Worm (Caenorhabditis elegans): ENCODE results near the gene W03F9.11.
A peak's percentile ranks its signal among the peaks of the same experiment; 100 is the strongest.

W03F9.11 gene

ce11 chrV:166687-167086 lies 25.5 kb upstream of the W03F9.11 start, which contains the start of gene Y108G3AL.2:
Gene Y108G3AL.2 (plus strand): TSS chrV:166987.
- TF ChIP-seq flt-1 (GFP tag; IDR thresholded peaks at IDR 0.05) = no peak
- peak; percentile 14 for TF ChIP-seq ceh-36 (tag; optimal IDR thresholded peaks at IDR 0.05)
- no peak for TF ChIP-seq scrt-1 (GFP tag; IDR thresholded peaks at IDR 0.05)
- TF ChIP-seq sea-1 (GFP tag; conservative IDR thresholded peaks at IDR 0.05) = no peak
- no peak for TF ChIP-seq B0310.2 (tag; optimal IDR thresholded peaks at IDR 0.05)
- TF ChIP-seq F13C5.2 (tag; optimal IDR thresholded peaks at IDR 0.05) = no peak
- no peak for TF ChIP-seq ama-1 (optimal IDR thresholded peaks at IDR 0.05)

ce11 chrV:156044-156869 lies 15.1 kb upstream of the W03F9.11 start, which contains the start of gene ttb-1:
Gene ttb-1 (plus strand): TSS chrV:156819.
- TF ChIP-seq pes-1 (GFP tag; IDR thresholded peaks at IDR 0.05) (peak; percentile 68), aly-1 (tag; optimal IDR thresholded peaks at IDR 0.05) (no peak), scrt-1 (GFP tag; IDR thresholded peaks at IDR 0.05) (no peak), ceh-36 (tag; optimal IDR thresholded peaks at IDR 0.05) (no peak), hmg-4 (GFP tag; optimal IDR thresholded peaks at IDR 0.05) (no peak), ama-1 (optimal IDR thresholded peaks at IDR 0.05) (no peak), tbx-37 (GFP tag; conservative IDR thresholded peaks at IDR 0.05) (peak; percentile 53), hnd-1 (tag; optimal IDR thresholded peaks at IDR 0.05) (no peak), sea-1 (GFP tag; conservative IDR thresholded peaks at IDR 0.05) (0 out of 2 replicates have a peak, but pooled peaks have one; percentile 19), B0310.2 (tag; optimal IDR thresholded peaks at IDR 0.05) (no peak)

- no peak for TF ChIP-seq hnd-1 (tag; optimal IDR thresholded peaks at IDR 0.05)
- TF ChIP-seq hmbx-1 (tag; optimal IDR thresholded peaks at IDR 0.05) = no peak
- peak; percentile 45 for TF ChIP-seq aly-1 (tag; optimal IDR thresholded peaks at IDR 0.05)
- peak; percentile 30; the same call in 1 of the 2 replicates for TF ChIP-seq pes-1 (GFP tag; IDR thresholded peaks at IDR 0.05)
- TF ChIP-seq tbx-11 (GFP tag; IDR thresholded peaks at IDR 0.05) = peak; percentile 41; the same call in 1 of the 2 replicates
- TF ChIP-seq hmg-4 (GFP tag; optimal IDR thresholded peaks at IDR 0.05) = peak; percentile 80
- no peak for TF ChIP-seq ama-1 (optimal IDR thresholded peaks at IDR 0.05)
- TF ChIP-seq scrt-1 (GFP tag; IDR thresholded peaks at IDR 0.05) = peak; percentile 61; the same call in 1 of the 2 replicates
These were observed 14.1 kb upstream of the W03F9.11 start for ce11 chrV:155215-155614.

ce11 chrV:153867-154266 lies 12.7 kb upstream of the W03F9.11 start:
- TF ChIP-seq aly-1 (tag; optimal IDR thresholded peaks at IDR 0.05) = peak; percentile 22
- TF ChIP-seq ets-7 (tag; optimal IDR thresholded peaks at IDR 0.05) = no peak
- no peak for TF ChIP-seq F13C5.2 (tag; optimal IDR thresholded peaks at IDR 0.05)
- TF ChIP-seq flt-1 (GFP tag; IDR thresholded peaks at IDR 0.05) = no peak
- TF ChIP-seq tbx-11 (GFP tag; IDR thresholded peaks at IDR 0.05) = no peak
- TF ChIP-seq scrt-1 (GFP tag; IDR thresholded peaks at IDR 0.05) = no peak
- TF ChIP-seq hmg-4 (GFP tag; optimal IDR thresholded peaks at IDR 0.05) = peak; percentile 65

ce11 chrV:152156-152555 lies 11.0 kb upstream of the W03F9.11 start:
- TF ChIP-seq ama-1 (optimal IDR thresholded peaks at IDR 0.05) (no peak), flt-1 (GFP tag; IDR thresholded peaks at IDR 0.05) (no peak), tra-4 (tag; optimal IDR thresholded peaks at IDR 0.05) (no peak), scrt-1 (GFP tag; IDR thresholded peaks at IDR 0.05) (no peak), ceh-36 (tag; optimal IDR thresholded peaks at IDR 0.05) (no peak), tbx-37 (GFP tag; conservative IDR thresholded peaks at IDR 0.05) (no peak), F13C5.2 (tag; optimal IDR thresholded peaks at IDR 0.05) (peak; percentile 14), aly-1 (tag; optimal IDR thresholded peaks at IDR 0.05) (no peak), sea-1 (GFP tag; conservative IDR thresholded peaks at IDR 0.05) (no peak), tbx-11 (GFP tag; IDR thresholded peaks at IDR 0.05) (no peak), ceh-13 (GFP tag; optimal IDR thresholded peaks at IDR 0.05) (no peak), hmbx-1 (tag; optimal IDR thresholded peaks at IDR 0.05) (no peak), ets-7 (tag; optimal IDR thresholded peaks at IDR 0.05) (no peak), hmg-4 (GFP tag; optimal IDR thresholded peaks at IDR 0.05) (peak; percentile 66), hnd-1 (tag; optimal IDR thresholded peaks at IDR 0.05) (no peak), B0310.2 (tag; optimal IDR thresholded peaks at IDR 0.05) (no peak), pes-1 (GFP tag; IDR thresholded peaks at IDR 0.05) (peak; percentile 47; the same call in 1 of the 2 replicates)

- no peak for TF ChIP-seq F13C5.2 (tag; optimal IDR thresholded peaks at IDR 0.05)
- TF ChIP-seq hmg-4 (GFP tag; optimal IDR thresholded peaks at IDR 0.05) = no peak
- TF ChIP-seq ceh-13 (GFP tag; optimal IDR thresholded peaks at IDR 0.05) = no peak
- no peak for TF ChIP-seq hmbx-1 (tag; optimal IDR thresholded peaks at IDR 0.05)
- TF ChIP-seq flt-1 (GFP tag; IDR thresholded peaks at IDR 0.05) = no peak
- no peak for TF ChIP-seq pes-1 (GFP tag; IDR thresholded peaks at IDR 0.05)
- TF ChIP-seq ceh-36 (tag; optimal IDR thresholded peaks at IDR 0.05) = no peak
- no peak for TF ChIP-seq tbx-11 (GFP tag; IDR thresholded peaks at IDR 0.05)
- no peak for TF ChIP-seq B0310.2 (tag; optimal IDR thresholded peaks at IDR 0.05)
- no peak for TF ChIP-seq aly-1 (tag; optimal IDR thresholded peaks at IDR 0.05)
- no peak for TF ChIP-seq hnd-1 (tag; optimal IDR thresholded peaks at IDR 0.05)
- no peak for TF ChIP-seq tra-4 (tag; optimal IDR thresholded peaks at IDR 0.05)
- no peak for TF ChIP-seq tbx-37 (GFP tag; conservative IDR thresholded peaks at IDR 0.05)
- no peak for TF ChIP-seq ets-7 (tag; optimal IDR thresholded peaks at IDR 0.05)
- no peak for TF ChIP-seq scrt-1 (GFP tag; IDR thresholded peaks at IDR 0.05)
- TF ChIP-seq ama-1 (optimal IDR thresholded peaks at IDR 0.05) = no peak
These were observed 10.2 kb upstream of the W03F9.11 start, which contains the start of gene W03F9.4 for ce11 chrV:151310-151709. Gene W03F9.4 (minus strand): TSS chrV:151388.

ce11 chrV:150059-150458 lies 8.9 kb upstream of the W03F9.11 start:
- TF ChIP-seq tbx-11 (GFP tag; IDR thresholded peaks at IDR 0.05) = no peak
- no peak for TF ChIP-seq tra-4 (tag; optimal IDR thresholded peaks at IDR 0.05)
- no peak for TF ChIP-seq ceh-36 (tag; optimal IDR thresholded peaks at IDR 0.05)
- TF ChIP-seq ceh-13 (GFP tag; optimal IDR thresholded peaks at IDR 0.05) = no peak
- TF ChIP-seq flt-1 (GFP tag; IDR thresholded peaks at IDR 0.05) = no peak
- TF ChIP-seq ets-7 (tag; optimal IDR thresholded peaks at IDR 0.05) = no peak
- TF ChIP-seq sea-1 (GFP tag; conservative IDR thresholded peaks at IDR 0.05) = no peak
- no peak for TF ChIP-seq hnd-1 (tag; optimal IDR thresholded peaks at IDR 0.05)
- no peak for TF ChIP-seq B0310.2 (tag; optimal IDR thresholded peaks at IDR 0.05)
- TF ChIP-seq ama-1 (optimal IDR thresholded peaks at IDR 0.05) = no peak
- no peak for TF ChIP-seq scrt-1 (GFP tag; IDR thresholded peaks at IDR 0.05)
